Worm (Caenorhabditis elegans) whole organism, L3 larva: ENCODE results near the gene C10G8.3.

ENCODE experiments used
- ZK546.5 ChIP-seq: sonication (generic microtip); optimal IDR thresholded peaks from 2 replicates; lab custom pipeline; 2017; ENCODE audit warnings: missing biosample characterization, missing genetic modification characterization
- aly-2 ChIP-seq: fragments of 150-350 bp; optimal IDR thresholded peaks from 2 replicates; lab custom pipeline; 2014; ENCODE audit warnings: missing biosample characterization, missing genetic modification characterization
- ceh-16 ChIP-seq: sonication (generic microtip); optimal IDR thresholded peaks from 2 replicates; lab custom pipeline; 2017; ENCODE audit warnings: missing biosample characterization, missing genetic modification characterization
- ceh-82 ChIP-seq: fragments of 150-350 bp; optimal IDR thresholded peaks from 2 replicates; lab custom pipeline; 2014; ENCODE audit warnings: missing biosample characterization, missing genetic modification characterization
- ceh-9 ChIP-seq: sonication (generic microtip); optimal IDR thresholded peaks from 2 replicates; lab custom pipeline; 2018; ENCODE audit warnings: missing biosample characterization, missing genetic modification characterization
- daf-12 ChIP-seq: fragments of 150-350 bp; optimal IDR thresholded peaks from 2 replicates; lab custom pipeline; 2014; ENCODE audit warnings: missing biosample characterization, missing genetic modification reagents, missing genetic modification characterization
- egl-27 ChIP-seq: sonication (generic microtip); optimal IDR thresholded peaks from 4 replicates; lab custom pipeline; 2017; ENCODE audit warnings: missing biosample characterization, missing genetic modification reagents, missing genetic modification characterization
- elt-1 ChIP-seq: fragments of 150-350 bp; optimal IDR thresholded peaks from 2 replicates; lab custom pipeline; 2014; ENCODE audit warnings: missing biosample characterization, missing genetic modification characterization
- elt-2 ChIP-seq: sonication (generic microtip); optimal IDR thresholded peaks from 2 replicates; lab custom pipeline; 2016; ENCODE audit warnings: missing genetic modification reagents, mild to moderate bottlenecking, missing genetic modification characterization, missing compliant biosample characterization
- eor-1 ChIP-seq, 2 experiments: fragments of 150-350 bp; optimal IDR thresholded peaks; 2 replicates each; lab custom pipeline; 2014 to 2018; ENCODE audit warnings: missing biosample characterization in 2 of 2, missing genetic modification characterization in 2 of 2
- fkh-10 ChIP-seq: sonication (generic microtip); optimal IDR thresholded peaks from 2 replicates; lab custom pipeline; 2017; ENCODE audit warnings: missing biosample characterization, missing genetic modification reagents, missing genetic modification characterization
- fkh-2 ChIP-seq: fragments of 150-350 bp; optimal IDR thresholded peaks from 2 replicates; lab custom pipeline; 2014; ENCODE audit warnings: missing biosample characterization, missing genetic modification reagents, missing genetic modification characterization
- fos-1 ChIP-seq: fragments of 150-350 bp; optimal IDR thresholded peaks from 2 replicates; lab custom pipeline; 2014; ENCODE audit warnings: missing biosample characterization, missing genetic modification characterization
- hmg-11 ChIP-seq: sonication (generic microtip); optimal IDR thresholded peaks from 2 replicates; lab custom pipeline; 2016; ENCODE audit warnings: missing genetic modification characterization, missing compliant biosample characterization
- jun-1 ChIP-seq: fragments of 150-350 bp; optimal IDR thresholded peaks from 2 replicates; lab custom pipeline; 2014; ENCODE audit warnings: missing biosample characterization, missing genetic modification reagents, missing genetic modification characterization
- lin-15B ChIP-seq: fragments of 150-350 bp; optimal IDR thresholded peaks from 2 replicates; lab custom pipeline; 2014; ENCODE audit warnings: missing biosample characterization, missing genetic modification characterization
- lin-39 ChIP-seq: fragments of 150-350 bp; optimal IDR thresholded peaks from 2 replicates; lab custom pipeline; 2018; ENCODE audit warnings: missing biosample characterization, missing genetic modification reagents, missing genetic modification characterization
- lsy-12 ChIP-seq: sonication (generic microtip); optimal IDR thresholded peaks from 2 replicates; lab custom pipeline; 2016; ENCODE audit warnings: mild to moderate bottlenecking, missing genetic modification characterization, missing compliant biosample characterization
- mdl-1 ChIP-seq: fragments of 150-350 bp; optimal IDR thresholded peaks from 2 replicates; lab custom pipeline; 2014; ENCODE audit warnings: missing biosample characterization, missing genetic modification characterization
- mml-1 ChIP-seq: fragments of 150-350 bp; sonication (generic microtip); optimal IDR thresholded peaks from 3 replicates; lab custom pipeline; 2014; ENCODE audit warnings: missing biosample characterization, missing genetic modification characterization
- nhr-12 ChIP-seq: fragments of 150-350 bp; optimal IDR thresholded peaks from 2 replicates; lab custom pipeline; 2014; ENCODE audit warnings: missing biosample characterization, missing genetic modification characterization
- nhr-23 ChIP-seq: fragments of 150-350 bp; optimal IDR thresholded peaks from 2 replicates; lab custom pipeline; 2014; ENCODE audit warnings: missing biosample characterization, missing genetic modification reagents, missing genetic modification characterization
- nhr-67 ChIP-seq: fragments of 150-350 bp; optimal IDR thresholded peaks from 2 replicates; lab custom pipeline; 2014; ENCODE audit warnings: missing biosample characterization, missing genetic modification characterization
- pha-4 ChIP-seq: fragments of 150-350 bp; optimal IDR thresholded peaks from 2 replicates; lab custom pipeline; 2014; ENCODE audit warnings: missing biosample characterization, missing genetic modification reagents, missing genetic modification characterization
- skn-1 ChIP-seq: fragments of 150-350 bp; optimal IDR thresholded peaks from 2 replicates; lab custom pipeline; 2014; ENCODE audit warnings: missing biosample characterization, missing genetic modification characterization
- tbx-2 ChIP-seq: sonication (generic microtip); optimal IDR thresholded peaks from 2 replicates; lab custom pipeline; 2016; ENCODE audit warnings: mild to moderate bottlenecking, missing genetic modification characterization, missing compliant biosample characterization
- unc-39 ChIP-seq: sonication (generic microtip); optimal IDR thresholded peaks from 4 replicates; lab custom pipeline; 2017; ENCODE audit warnings: missing biosample characterization, missing genetic modification characterization
- unc-62 ChIP-seq: fragments of 150-350 bp; sonication (generic microtip); optimal IDR thresholded peaks from 4 replicates; lab custom pipeline; 2014; ENCODE audit warnings: missing biosample characterization, missing genetic modification reagents, missing genetic modification characterization
- zag-1 ChIP-seq: fragments of 150-350 bp; optimal IDR thresholded peaks from 2 replicates; lab custom pipeline; 2014; ENCODE audit warnings: missing biosample characterization, missing genetic modification characterization
- ztf-11 ChIP-seq: fragments of 150-350 bp; optimal IDR thresholded peaks from 2 replicates; lab custom pipeline; 2014; ENCODE audit warnings: missing biosample characterization, missing genetic modification characterization

The C10G8.3 gene

DNA sequence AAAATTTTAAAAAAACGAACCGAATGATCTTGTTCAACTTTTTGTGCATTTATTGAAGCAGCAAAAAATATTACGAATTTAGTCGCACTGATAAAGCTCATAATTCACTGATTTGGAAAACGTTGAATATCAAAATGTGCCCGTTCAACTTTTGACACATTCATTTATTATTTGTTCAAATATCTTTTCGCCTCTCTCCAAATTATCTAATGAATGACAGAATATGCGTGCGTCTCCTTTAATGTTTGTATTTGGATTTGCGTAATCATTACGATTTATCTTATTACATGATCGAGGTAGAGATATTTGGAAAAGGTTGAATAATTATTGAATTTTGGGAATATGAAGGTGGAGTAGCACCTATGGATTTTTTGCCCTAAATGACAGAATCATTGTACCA lies 36.9 kb downstream of the C10G8.3 start, which contains the start of gene T09D3.3:
T09D3.3 (minus strand) TSS at position 101 of the 400 bp plus-strand sequence.
- TF ChIP-seq unc-39 (tag; lab: Kevin White, UChicago) (no peak), skn-1 (tag; lab: Kevin White, UChicago) (no peak), fkh-10 (no peak)
- TF ChIP-seq, all 47 proteins: peak for 0

DNA sequence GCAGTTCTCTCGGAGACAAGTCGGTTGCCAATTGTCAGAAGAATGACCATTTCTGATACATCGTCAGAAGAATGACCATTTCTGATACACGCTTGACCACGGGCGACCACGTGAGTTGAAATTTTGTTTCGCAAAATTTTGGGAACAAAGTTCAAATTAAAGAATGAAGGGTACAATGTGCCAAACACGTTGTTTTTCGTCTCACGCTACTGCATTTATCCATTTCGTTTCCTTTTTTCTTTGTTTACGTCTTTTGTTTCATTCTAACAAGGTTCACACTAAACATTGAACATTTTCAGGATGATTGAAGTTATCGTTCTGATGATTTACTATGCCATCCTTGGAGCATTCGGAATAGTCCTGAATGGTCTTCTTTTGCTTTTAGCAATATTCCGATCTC lies 38.9 kb downstream of the C10G8.3 start, which contains the start of gene srd-9:
srd-9 (plus strand) TSS at position 301 of the 400 bp plus-strand sequence.
- TF ChIP-seq mdl-1 (tag; lab: Kevin White, UChicago) (no peak), unc-62 (GFP tag; lab: Kevin White, UChicago) (no peak), ceh-9 (tag; lab: Kevin White, UChicago) (no peak), nhr-67 (tag; lab: Kevin White, UChicago) (no peak), nhr-23 (tag; lab: Kevin White, UChicago) (no peak), ztf-11 (tag; lab: Kevin White, UChicago) (no peak)

DNA sequence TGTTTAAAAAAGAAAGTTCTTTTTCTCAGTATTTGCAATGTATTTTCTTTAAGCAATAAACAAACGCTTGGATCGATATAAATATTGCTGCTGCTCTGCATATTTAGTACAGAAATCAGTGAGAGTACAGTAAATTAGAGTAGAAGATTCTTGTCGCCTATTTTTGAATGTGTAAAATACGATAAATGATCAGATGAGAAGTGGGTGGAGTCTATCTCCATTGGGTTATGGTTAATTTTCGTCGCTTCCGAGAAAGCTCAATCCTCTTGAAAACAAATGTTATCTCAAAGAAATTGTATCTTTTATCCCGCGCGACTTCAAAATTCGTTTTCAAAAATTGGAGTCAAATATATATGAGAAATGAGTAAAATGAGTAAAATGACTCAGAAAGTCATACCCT lies 46.2 kb downstream of the C10G8.3 start, which contains the start of gene nhr-216:
nhr-216 (minus strand) TSS at position 101 of the 400 bp plus-strand sequence.
- TF ChIP-seq daf-12 (no peak), mdl-1 (tag; lab: Kevin White, UChicago) (no peak), lin-39 (tag; lab: Kevin White, UChicago) (no peak), pha-4 (no peak), elt-2 (no peak), hmg-11 (no peak), egl-27 (tag; lab: Kevin White, UChicago) (no peak), fos-1 (tag; lab: Kevin White, UChicago) (no peak)

DNA sequence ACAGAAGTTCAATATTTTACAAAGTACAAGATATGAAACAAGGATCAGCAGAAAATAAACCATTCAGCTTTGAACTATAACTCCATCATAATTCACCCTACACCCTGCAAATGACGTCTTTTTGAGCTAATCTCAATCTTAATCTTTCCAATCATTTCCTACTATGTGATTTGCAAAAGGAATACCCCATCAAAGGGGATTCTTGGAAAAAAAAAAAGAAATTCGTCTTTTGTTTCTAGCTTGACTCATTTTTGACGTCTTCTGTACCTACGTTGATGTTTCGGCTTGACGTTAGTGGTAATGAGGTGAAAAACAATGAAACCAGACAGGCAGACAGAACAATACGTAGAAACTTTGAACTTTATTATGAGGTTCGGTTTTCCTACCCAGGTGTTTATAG lies 49.7 kb downstream of the C10G8.3 start:
- TF ChIP-seq aly-2 (tag; lab: Kevin White, UChicago), result no peak
- TF ChIP-seq pha-4, result no peak
- TF ChIP-seq zag-1 (tag; lab: Kevin White, UChicago), result no peak
- no peak for TF ChIP-seq mml-1
- no peak for TF ChIP-seq daf-12
- TF ChIP-seq eor-1 (tag; optimal IDR thresholded peaks at IDR 0.05; lab: Kevin White, UChicago), result no peak
- no peak for TF ChIP-seq skn-1 (tag; lab: Kevin White, UChicago)
- no peak for TF ChIP-seq tbx-2 (tag; lab: Kevin White, UChicago)
- TF ChIP-seq ceh-82 (tag; lab: Kevin White, UChicago), result no peak
- TF ChIP-seq ZK546.5, result no peak
- no peak for TF ChIP-seq lsy-12
- no peak for TF ChIP-seq fkh-2
- no peak for TF ChIP-seq ceh-16 (tag; lab: Kevin White, UChicago)
- no peak for TF ChIP-seq nhr-12 (tag; lab: Kevin White, UChicago)
- TF ChIP-seq lin-15B (tag; lab: Kevin White, UChicago), result no peak
- TF ChIP-seq elt-1 (tag; lab: Kevin White, UChicago), result no peak
- TF ChIP-seq jun-1 (tag; lab: Kevin White, UChicago), result no peak
- no peak for TF ChIP-seq hmg-11
- TF ChIP-seq fos-1 (tag; lab: Kevin White, UChicago), result no peak
